Worm (Caenorhabditis elegans): ENCODE results near the gene ZK228.4.

Gene ZK228.4

ce11 chrV:18473415-18473814 lies 10.8 kb downstream of the ZK228.4 start, which contains the start of gene srh-182:
srh-182 (minus strand) TSS chrV:18473515.
- TF ChIP-seq B0310.2 (tag; optimal IDR thresholded peaks at IDR 0.05) = no peak

DNA sequence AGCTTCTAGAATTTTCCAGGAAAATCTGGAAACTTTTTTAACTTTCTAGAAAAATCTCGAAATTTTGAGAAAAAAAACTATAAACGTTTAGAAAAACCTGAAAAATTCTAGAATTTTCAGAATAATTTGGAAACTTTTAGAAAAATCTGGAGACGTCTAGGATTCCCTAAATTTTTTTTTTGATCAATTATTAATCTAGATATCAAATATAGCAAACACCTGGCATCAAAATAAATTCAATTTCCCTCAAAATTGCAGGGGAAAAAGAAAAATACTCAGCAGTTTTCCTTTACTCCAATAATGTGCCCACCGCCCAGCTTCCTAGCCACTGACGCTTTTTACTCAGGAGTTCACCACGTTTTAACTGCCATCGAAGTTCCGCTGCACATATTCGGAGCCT lies 11.6 kb downstream of the ZK228.4 start, which contains the start of gene srh-181:
Gene srh-181, plus strand, starts transcription at position 301 of the 400 bp plus-strand sequence.
- TF ChIP-seq tbx-37 (GFP tag; conservative IDR thresholded peaks at IDR 0.05) = no peak
- TF ChIP-seq aly-1 (tag; optimal IDR thresholded peaks at IDR 0.05) = no peak
- TF ChIP-seq ama-1 (optimal IDR thresholded peaks at IDR 0.05) = no peak
- no peak for TF ChIP-seq ceh-36 (tag; optimal IDR thresholded peaks at IDR 0.05)
- no peak for TF ChIP-seq tbx-11 (GFP tag; IDR thresholded peaks at IDR 0.05)
- no peak for TF ChIP-seq pes-1 (GFP tag; IDR thresholded peaks at IDR 0.05)
- no peak for TF ChIP-seq hmg-4 (GFP tag; optimal IDR thresholded peaks at IDR 0.05)
- TF ChIP-seq scrt-1 (GFP tag; IDR thresholded peaks at IDR 0.05) = no peak
- no peak for TF ChIP-seq ceh-13 (GFP tag; optimal IDR thresholded peaks at IDR 0.05)
- no peak for TF ChIP-seq hnd-1 (tag; optimal IDR thresholded peaks at IDR 0.05)
- TF ChIP-seq F13C5.2 (tag; optimal IDR thresholded peaks at IDR 0.05) = no peak

DNA sequence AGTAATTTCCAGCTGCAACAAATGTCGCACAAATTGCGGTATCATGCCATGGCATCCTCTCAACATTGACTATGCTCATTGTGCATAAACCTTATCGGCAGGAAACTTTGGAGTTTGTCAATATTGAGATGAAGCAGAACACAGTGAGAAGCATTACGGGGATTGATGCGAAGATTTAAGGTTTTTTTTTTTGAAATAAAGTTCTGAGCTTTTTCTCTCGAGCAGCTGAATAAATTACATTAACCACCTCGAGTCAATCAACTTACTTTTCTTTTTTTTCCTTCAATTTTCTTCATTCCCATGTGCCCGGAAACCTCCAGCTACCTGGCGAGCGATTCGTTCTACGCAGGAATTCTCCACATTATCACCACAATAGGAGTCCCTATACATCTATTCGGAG lies 13.5 kb downstream of the ZK228.4 start, which contains the start of gene srh-179:
Gene srh-179, plus strand, starts transcription at position 301 of the 400 bp plus-strand sequence.
- no peak for TF ChIP-seq flt-1 (GFP tag; IDR thresholded peaks at IDR 0.05)
- no peak for TF ChIP-seq ceh-36 (tag; optimal IDR thresholded peaks at IDR 0.05)
- no peak for TF ChIP-seq hmg-4 (GFP tag; optimal IDR thresholded peaks at IDR 0.05)
- TF ChIP-seq hnd-1 (tag; optimal IDR thresholded peaks at IDR 0.05) = no peak
- no peak for TF ChIP-seq ceh-13 (GFP tag; optimal IDR thresholded peaks at IDR 0.05)
- TF ChIP-seq tbx-37 (GFP tag; conservative IDR thresholded peaks at IDR 0.05) = no peak
- no peak for TF ChIP-seq scrt-1 (GFP tag; IDR thresholded peaks at IDR 0.05)
- no peak for TF ChIP-seq aly-1 (tag; optimal IDR thresholded peaks at IDR 0.05)
- no peak for TF ChIP-seq tra-4 (tag; optimal IDR thresholded peaks at IDR 0.05)
- TF ChIP-seq tbx-11 (GFP tag; IDR thresholded peaks at IDR 0.05) = no peak
- no peak for TF ChIP-seq pes-1 (GFP tag; IDR thresholded peaks at IDR 0.05)
- no peak for TF ChIP-seq B0310.2 (tag; optimal IDR thresholded peaks at IDR 0.05)
- no peak for TF ChIP-seq ama-1 (optimal IDR thresholded peaks at IDR 0.05)
- no peak for TF ChIP-seq F13C5.2 (tag; optimal IDR thresholded peaks at IDR 0.05)

ce11 chrV:18480231-18480630 lies 17.6 kb downstream of the ZK228.4 start, which contains the start of gene srh-178:
srh-178 (minus strand) TSS chrV:18480331.
- TF ChIP-seq ceh-36 (tag; optimal IDR thresholded peaks at IDR 0.05) (no peak), F13C5.2 (tag; optimal IDR thresholded peaks at IDR 0.05) (no peak), hmbx-1 (tag; optimal IDR thresholded peaks at IDR 0.05) (no peak), tbx-37 (GFP tag; conservative IDR thresholded peaks at IDR 0.05) (no peak), hmg-4 (GFP tag; optimal IDR thresholded peaks at IDR 0.05) (no peak), hnd-1 (tag; optimal IDR thresholded peaks at IDR 0.05) (no peak), pes-1 (GFP tag; IDR thresholded peaks at IDR 0.05) (no peak), sea-1 (GFP tag; conservative IDR thresholded peaks at IDR 0.05) (no peak), ets-7 (tag; optimal IDR thresholded peaks at IDR 0.05) (no peak), B0310.2 (tag; optimal IDR thresholded peaks at IDR 0.05) (no peak), tbx-11 (GFP tag; IDR thresholded peaks at IDR 0.05) (no peak), ceh-13 (GFP tag; optimal IDR thresholded peaks at IDR 0.05) (no peak), tra-4 (tag; optimal IDR thresholded peaks at IDR 0.05) (no peak), ama-1 (optimal IDR thresholded peaks at IDR 0.05) (no peak)

DNA sequence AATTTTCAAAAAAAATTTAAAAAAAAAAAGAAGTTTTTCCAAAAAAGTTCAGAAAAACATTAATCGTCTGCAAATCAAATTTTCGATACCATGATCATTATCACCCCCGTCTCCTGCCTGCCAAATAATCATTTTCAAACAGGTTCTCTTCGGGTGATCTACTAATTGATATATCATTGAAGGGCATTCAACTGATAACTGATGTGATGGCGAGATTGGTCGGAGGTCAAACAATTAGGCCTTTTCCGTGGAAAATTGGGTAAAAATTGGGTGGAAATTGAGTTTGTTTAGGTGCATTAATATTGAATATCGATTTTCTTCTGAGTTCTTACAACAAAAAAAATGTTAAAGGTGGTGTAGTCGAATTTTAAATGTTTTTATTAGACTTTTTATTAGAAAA lies 24.6 kb downstream of the ZK228.4 start, which contains the start of gene Y51A2D.18:
Gene Y51A2D.18, minus strand, starts transcription at position 101 of the 400 bp plus-strand sequence.
- TF ChIP-seq flt-1 (GFP tag; IDR thresholded peaks at IDR 0.05) = no peak
- TF ChIP-seq F13C5.2 (tag; optimal IDR thresholded peaks at IDR 0.05) = no peak
- TF ChIP-seq aly-1 (tag; optimal IDR thresholded peaks at IDR 0.05) = no peak
- TF ChIP-seq ceh-36 (tag; optimal IDR thresholded peaks at IDR 0.05) = no peak
- no peak for TF ChIP-seq hmg-4 (GFP tag; optimal IDR thresholded peaks at IDR 0.05)
- no peak for TF ChIP-seq hnd-1 (tag; optimal IDR thresholded peaks at IDR 0.05)
- no peak for TF ChIP-seq B0310.2 (tag; optimal IDR thresholded peaks at IDR 0.05)
- no peak for TF ChIP-seq hmbx-1 (tag; optimal IDR thresholded peaks at IDR 0.05)
- TF ChIP-seq ama-1 (optimal IDR thresholded peaks at IDR 0.05) = no peak
- no peak for TF ChIP-seq scrt-1 (GFP tag; IDR thresholded peaks at IDR 0.05)
- no peak for TF ChIP-seq tbx-11 (GFP tag; IDR thresholded peaks at IDR 0.05)
- no peak for TF ChIP-seq pes-1 (GFP tag; IDR thresholded peaks at IDR 0.05)
- TF ChIP-seq sea-1 (GFP tag; conservative IDR thresholded peaks at IDR 0.05) = no peak
- TF ChIP-seq tra-4 (tag; optimal IDR thresholded peaks at IDR 0.05) = no peak
- no peak for TF ChIP-seq ets-7 (tag; optimal IDR thresholded peaks at IDR 0.05)
- TF ChIP-seq ceh-13 (GFP tag; optimal IDR thresholded peaks at IDR 0.05) = no peak
- TF ChIP-seq tbx-37 (GFP tag; conservative IDR thresholded peaks at IDR 0.05) = no peak

DNA sequence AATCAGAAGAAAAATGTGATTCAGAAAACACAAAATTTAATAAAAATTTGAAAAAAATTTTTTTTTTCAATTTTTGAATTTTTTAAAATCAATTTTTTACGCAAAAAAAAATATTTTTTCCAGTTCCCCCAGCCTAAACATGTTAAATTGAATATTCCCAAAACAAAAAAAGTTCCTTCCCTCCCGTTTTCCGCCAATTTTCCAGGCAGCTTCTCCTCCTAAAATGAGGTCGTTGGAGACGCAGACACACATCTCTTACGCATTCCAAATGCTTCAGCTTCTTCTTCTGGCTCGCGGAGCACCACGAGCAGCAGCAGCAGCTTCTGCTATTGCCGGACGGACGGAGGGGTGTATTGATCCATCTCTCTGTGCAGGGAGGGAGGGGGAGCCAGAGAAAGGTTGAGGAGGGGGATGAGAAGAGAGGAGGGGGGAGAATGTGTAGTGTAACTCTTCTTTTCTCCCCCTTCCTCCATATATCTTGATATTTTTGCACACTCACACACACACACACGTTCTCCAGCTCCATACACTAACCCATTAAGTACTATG lies 27.8 kb downstream of the ZK228.4 start:
- no peak for TF ChIP-seq ama-1 (optimal IDR thresholded peaks at IDR 0.05)
- TF ChIP-seq F13C5.2 (tag; optimal IDR thresholded peaks at IDR 0.05) = peak; percentile 58
- TF ChIP-seq tbx-37 (GFP tag; conservative IDR thresholded peaks at IDR 0.05) = no peak
- TF ChIP-seq tra-4 (tag; optimal IDR thresholded peaks at IDR 0.05) = no peak
- peak; percentile 33 for TF ChIP-seq hmg-4 (GFP tag; optimal IDR thresholded peaks at IDR 0.05)
- no peak for TF ChIP-seq tbx-11 (GFP tag; IDR thresholded peaks at IDR 0.05)

- no peak for TF ChIP-seq ceh-13 (GFP tag; optimal IDR thresholded peaks at IDR 0.05)
- no peak for TF ChIP-seq sea-1 (GFP tag; conservative IDR thresholded peaks at IDR 0.05)
- no peak for TF ChIP-seq aly-1 (tag; optimal IDR thresholded peaks at IDR 0.05)
- no peak for TF ChIP-seq ama-1 (optimal IDR thresholded peaks at IDR 0.05)
- no peak for TF ChIP-seq pes-1 (GFP tag; IDR thresholded peaks at IDR 0.05)
- no peak for TF ChIP-seq ceh-36 (tag; optimal IDR thresholded peaks at IDR 0.05)
- no peak for TF ChIP-seq tbx-11 (GFP tag; IDR thresholded peaks at IDR 0.05)
- no peak for TF ChIP-seq B0310.2 (tag; optimal IDR thresholded peaks at IDR 0.05)
- no peak for TF ChIP-seq F13C5.2 (tag; optimal IDR thresholded peaks at IDR 0.05)
- TF ChIP-seq flt-1 (GFP tag; IDR thresholded peaks at IDR 0.05) = no peak
- no peak for TF ChIP-seq hmg-4 (GFP tag; optimal IDR thresholded peaks at IDR 0.05)
- no peak for TF ChIP-seq tbx-37 (GFP tag; conservative IDR thresholded peaks at IDR 0.05)
- no peak for TF ChIP-seq hmbx-1 (tag; optimal IDR thresholded peaks at IDR 0.05)
- TF ChIP-seq ets-7 (tag; optimal IDR thresholded peaks at IDR 0.05) = no peak
- no peak for TF ChIP-seq hnd-1 (tag; optimal IDR thresholded peaks at IDR 0.05)
- no peak for TF ChIP-seq tra-4 (tag; optimal IDR thresholded peaks at IDR 0.05)
- TF ChIP-seq scrt-1 (GFP tag; IDR thresholded peaks at IDR 0.05) = no peak
Measured at ce11 chrV:18491961-18492360, 29.4 kb downstream of the ZK228.4 start, which contains the start of gene slo-1. slo-1 (plus strand) TSS chrV:18492261.
